Fruit fly (Drosophila melanogaster) whole organism, embryonic: ENCODE data around the gene dpr2.

ENCODE experiments used
- Antp ChIP-seq: fragments of 200-800 bp; sonication (Bioruptor generic); optimal IDR thresholded peaks from 3 replicates; lab custom pipeline; 2016; ENCODE audit warnings: missing biosample characterization, missing genetic modification characterization
- B-H1 ChIP-seq: fragments of 200-800 bp; sonication (Bioruptor generic); IDR thresholded peaks from 3 replicates; pipeline ENCODE4 v1.3.6; 2022; ENCODE audit warnings: missing biosample characterization, missing genetic modification characterization
- CG10543 ChIP-seq: fragments of 200-800 bp; sonication (Bioruptor generic); optimal IDR thresholded peaks from 3 replicates; lab custom pipeline; 2017; ENCODE audit warnings: missing biosample characterization, mild to moderate bottlenecking, missing genetic modification characterization, moderate library complexity
- CG11093 ChIP-seq: fragments of 200-800 bp; sonication (Bioruptor generic); IDR thresholded peaks from 3 replicates; pipeline ENCODE4 v1.3.6; 2022; ENCODE audit warnings: missing biosample characterization, missing genetic modification characterization
- CG11247 ChIP-seq: fragments of 200-800 bp; sonication (Bioruptor generic); IDR thresholded peaks from 2 replicates; pipeline ENCODE4 v1.3.6; 2022; ENCODE audit warnings: missing biosample characterization, missing genetic modification characterization
- CG12071 ChIP-seq: fragments of 200-800 bp; sonication (Bioruptor generic); optimal IDR thresholded peaks from 3 replicates; lab custom pipeline; 2018; ENCODE audit warnings: missing biosample characterization, mild to moderate bottlenecking, missing genetic modification characterization
- CG12155 ChIP-seq: fragments of 200-800 bp; sonication (Bioruptor generic); optimal IDR thresholded peaks from 3 replicates; lab custom pipeline; 2016; ENCODE audit warnings: missing biosample characterization, missing genetic modification characterization
- CG12391 ChIP-seq: fragments of 200-800 bp; sonication (Bioruptor generic); optimal IDR thresholded peaks from 3 replicates; lab custom pipeline; 2018; ENCODE audit warnings: missing biosample characterization, mild to moderate bottlenecking, missing genetic modification characterization, moderate library complexity
- CG14667 ChIP-seq: fragments of 200-800 bp; sonication (Bioruptor generic); IDR thresholded peaks from 2 replicates; pipeline ENCODE4 v1.3.6; 2022; ENCODE audit warnings: missing biosample characterization, missing genetic modification characterization
- CG15601 ChIP-seq: fragments of 200-800 bp; sonication (Bioruptor generic); optimal IDR thresholded peaks from 3 replicates; lab custom pipeline; 2019; ENCODE audit warnings: missing biosample characterization, mild to moderate bottlenecking, missing genetic modification characterization, moderate library complexity
- CG16815 ChIP-seq: fragments of 200-800 bp; sonication (Bioruptor generic); optimal IDR thresholded peaks from 3 replicates; lab custom pipeline; 2017; ENCODE audit warnings: missing biosample characterization, mild to moderate bottlenecking, missing genetic modification characterization
- CG17359 ChIP-seq: fragments of 200-800 bp; sonication (Bioruptor generic); optimal IDR thresholded peaks from 3 replicates; lab custom pipeline; 2018; ENCODE audit warnings: missing biosample characterization, mild to moderate bottlenecking, missing genetic modification characterization, moderate library complexity
- CG17912 ChIP-seq: fragments of 200-800 bp; sonication (Bioruptor generic); optimal IDR thresholded peaks from 2 replicates; lab custom pipeline; 2018; ENCODE audit warnings: missing biosample characterization, mild to moderate bottlenecking, missing genetic modification characterization
- CG2116 ChIP-seq: fragments of 200-800 bp; sonication (Bioruptor generic); optimal IDR thresholded peaks from 3 replicates; lab custom pipeline; 2018; ENCODE audit warnings: missing biosample characterization, mild to moderate bottlenecking, missing genetic modification characterization
- CG30403 ChIP-seq: fragments of 200-800 bp; sonication (Bioruptor generic); optimal IDR thresholded peaks from 3 replicates; lab custom pipeline; 2016; ENCODE audit warnings: missing biosample characterization, missing genetic modification characterization
- CG4404 ChIP-seq: fragments of 200-800 bp; sonication (Bioruptor generic); IDR thresholded peaks from 2 replicates; pipeline ENCODE4 v1.3.6; 2022; ENCODE audit warnings: missing biosample characterization, missing genetic modification characterization
- CG4820 ChIP-seq: fragments of 200-800 bp; sonication (Bioruptor generic); optimal IDR thresholded peaks from 3 replicates; lab custom pipeline; 2016; ENCODE audit warnings: missing biosample characterization, missing genetic modification characterization
- CG6654 ChIP-seq: fragments of 200-800 bp; sonication (Bioruptor generic); optimal IDR thresholded peaks from 2 replicates; lab custom pipeline; 2017; ENCODE audit warnings: missing biosample characterization, mild to moderate bottlenecking, missing genetic modification characterization
- CG7271 ChIP-seq: fragments of 200-800 bp; sonication (Bioruptor generic); optimal IDR thresholded peaks from 2 replicates; lab custom pipeline; 2018; ENCODE audit warnings: missing biosample characterization, mild to moderate bottlenecking, missing genetic modification characterization, moderate library complexity
- CG7839 ChIP-seq: fragments of 200-800 bp; sonication (Bioruptor generic); optimal IDR thresholded peaks from 3 replicates; lab custom pipeline; 2018; ENCODE audit warnings: missing biosample characterization, mild to moderate bottlenecking, missing genetic modification characterization, moderate library complexity
- CG7963 ChIP-seq: fragments of 200-800 bp; sonication (Bioruptor generic); IDR thresholded peaks from 3 replicates; pipeline ENCODE4 v1.3.6; 2022; ENCODE audit warnings: missing biosample characterization, missing genetic modification characterization; ENCODE audit not compliant: partially characterized antibody
- CrebB ChIP-seq: fragments of 200-800 bp; sonication (Bioruptor generic); optimal IDR thresholded peaks from 3 replicates; lab custom pipeline; 2018; ENCODE audit warnings: missing biosample characterization, mild to moderate bottlenecking, missing genetic modification characterization
- Dad ChIP-seq: fragments of 200-800 bp; sonication (Bioruptor generic); optimal IDR thresholded peaks from 3 replicates; lab custom pipeline; 2016; ENCODE audit warnings: missing biosample characterization, missing genetic modification characterization
- H2.0 ChIP-seq: fragments of 200-800 bp; sonication (Bioruptor generic); IDR thresholded peaks from 2 replicates; pipeline ENCODE4 v1.3.6; 2022; ENCODE audit warnings: missing biosample characterization, missing genetic modification characterization
- HLH4C ChIP-seq: fragments of 200-800 bp; sonication (Bioruptor generic); IDR thresholded peaks from 3 replicates; pipeline ENCODE4 v1.3.6; 2022; ENCODE audit warnings: missing biosample characterization, missing genetic modification characterization; ENCODE audit not compliant: partially characterized antibody
- Hey ChIP-seq: fragments of 200-800 bp; sonication (Bioruptor generic); optimal IDR thresholded peaks from 3 replicates; lab custom pipeline; 2018; ENCODE audit warnings: missing biosample characterization, mild to moderate bottlenecking, missing genetic modification characterization
- Lhr ChIP-seq: fragments of 200-800 bp; sonication (Bioruptor generic); optimal IDR thresholded peaks from 3 replicates; lab custom pipeline; 2017; ENCODE audit warnings: mild to moderate bottlenecking, missing biosample characterization, missing genetic modification reagents, missing genetic modification characterization
- Optix ChIP-seq: fragments of 200-800 bp; sonication (Bioruptor generic); IDR thresholded peaks from 3 replicates; pipeline ENCODE4 v1.3.6; 2022; ENCODE audit warnings: missing biosample characterization, missing genetic modification characterization
- Sox100B ChIP-seq: fragments of 200-800 bp; sonication (Bioruptor generic); optimal IDR thresholded peaks from 3 replicates; lab custom pipeline; 2018; ENCODE audit warnings: missing biosample characterization, mild to moderate bottlenecking, missing genetic modification characterization
- Spps ChIP-seq: fragments of 200-800 bp; sonication (Bioruptor generic); optimal IDR thresholded peaks from 2 replicates; lab custom pipeline; 2018; ENCODE audit warnings: missing biosample characterization, mild to moderate bottlenecking, missing genetic modification characterization
- Trl ChIP-seq, 3 experiments: fragments of >200 bp in 2 of 3; fragments of 200-800 bp in 1 of 3; sonication (Bioruptor generic) in 1 of 3; optimal IDR thresholded peaks; 2 replicates in 1 of 3; 3 replicates in 2 of 3; lab custom pipeline; 2016 to 2017; ENCODE audit warnings: missing biosample characterization in 1 of 3, missing genetic modification characterization in 1 of 3
- Xbp1 ChIP-seq: fragments of 200-800 bp; sonication (Bioruptor generic); optimal IDR thresholded peaks from 3 replicates; lab custom pipeline; 2016; ENCODE audit warnings: missing biosample characterization, mild to moderate bottlenecking, missing genetic modification characterization
- al ChIP-seq: fragments of 200-800 bp; sonication (Bioruptor generic); IDR thresholded peaks from 2 replicates; pipeline ENCODE4 v1.3.6; 2022; ENCODE audit warnings: missing biosample characterization, missing genetic modification characterization
- aop ChIP-seq: fragments of 200-800 bp; sonication (Bioruptor generic); IDR thresholded peaks from 2 replicates; pipeline ENCODE4 v1.3.6; 2022; ENCODE audit warnings: missing biosample characterization, missing genetic modification characterization
- az2 ChIP-seq: fragments of 200-800 bp; sonication (Bioruptor generic); optimal IDR thresholded peaks from 3 replicates; lab custom pipeline; 2016; ENCODE audit warnings: missing biosample characterization, missing genetic modification characterization
- ci ChIP-seq: fragments of 200-800 bp; sonication (Bioruptor generic); IDR thresholded peaks from 3 replicates; pipeline ENCODE4 v1.3.6; 2022; ENCODE audit warnings: missing biosample characterization, missing genetic modification characterization
- corto ChIP-seq: fragments of 200-800 bp; sonication (Bioruptor generic); optimal IDR thresholded peaks from 2 replicates; lab custom pipeline; 2016; ENCODE audit warnings: missing biosample characterization, mild to moderate bottlenecking, missing genetic modification characterization, moderate library complexity
- h ChIP-seq: fragments of >200 bp; optimal IDR thresholded peaks from 2 replicates; lab custom pipeline; 2017
- hb ChIP-seq: fragments of 200-800 bp; sonication (Bioruptor generic); IDR thresholded peaks from 3 replicates; pipeline ENCODE4 v1.3.6; 2022; ENCODE audit warnings: missing biosample characterization, missing genetic modification characterization; ENCODE audit not compliant: partially characterized antibody
- her ChIP-seq: fragments of 200-800 bp; sonication (Bioruptor generic); optimal IDR thresholded peaks from 2 replicates; lab custom pipeline; 2016; ENCODE audit warnings: missing biosample characterization, missing genetic modification characterization
- jumu ChIP-seq: fragments of 200-800 bp; sonication (Bioruptor generic); optimal IDR thresholded peaks from 3 replicates; lab custom pipeline; 2016; ENCODE audit warnings: missing biosample characterization, missing genetic modification characterization
- nerfin-2 ChIP-seq: fragments of 200-800 bp; sonication (Bioruptor generic); IDR thresholded peaks from 2 replicates; pipeline ENCODE4 v1.3.6; 2022; ENCODE audit warnings: missing biosample characterization, missing genetic modification characterization; ENCODE audit not compliant: partially characterized antibody
- nmo ChIP-seq: fragments of 200-800 bp; sonication (Bioruptor generic); optimal IDR thresholded peaks from 2 replicates; lab custom pipeline; 2018; ENCODE audit warnings: missing biosample characterization, mild to moderate bottlenecking, missing genetic modification characterization, moderate library complexity
- ro ChIP-seq: fragments of 200-800 bp; sonication (Bioruptor generic); IDR thresholded peaks from 2 replicates; pipeline ENCODE4 v1.3.6; 2022; ENCODE audit warnings: missing biosample characterization, missing genetic modification characterization
- run ChIP-seq: fragments of 200-800 bp; sonication (Bioruptor generic); optimal IDR thresholded peaks from 3 replicates; lab custom pipeline; 2018; ENCODE audit warnings: missing biosample characterization, mild to moderate bottlenecking, missing genetic modification characterization
- sens-2 ChIP-seq: fragments of 200-800 bp; sonication (Bioruptor generic); IDR thresholded peaks from 2 replicates; pipeline ENCODE4 v1.3.6; 2022; ENCODE audit warnings: missing biosample characterization, missing genetic modification characterization
- sr ChIP-seq: fragments of 200-800 bp; sonication (Bioruptor generic); IDR thresholded peaks from 3 replicates; pipeline ENCODE4 v1.3.6; 2022; ENCODE audit warnings: missing biosample characterization, missing genetic modification characterization
- ttk ChIP-seq: fragments of 200-800 bp; sonication (Bioruptor generic); IDR thresholded peaks from 2 replicates; pipeline ENCODE4 v2.1.2; 2022; ENCODE audit warnings: missing biosample characterization, missing genetic modification characterization
- unc-4 ChIP-seq: fragments of 200-800 bp; sonication (Bioruptor generic); IDR thresholded peaks from 2 replicates; pipeline ENCODE4 v1.3.6; 2022; ENCODE audit warnings: missing biosample characterization, missing genetic modification characterization; ENCODE audit not compliant: partially characterized antibody
- wek ChIP-seq: fragments of 200-800 bp; sonication (Bioruptor generic); optimal IDR thresholded peaks from 3 replicates; lab custom pipeline; 2018; ENCODE audit warnings: missing biosample characterization, mild to moderate bottlenecking, missing genetic modification characterization, moderate library complexity

dpr2 gene

dm6 chr2L:11003925-11004673 is 40.1 kb upstream of the dpr2 start, which contains the start of gene RpL9 (continued):
- TF ChIP-seq Hey (tag; lab: Kevin White, UChicago) = no peak
- no peak for TF ChIP-seq sr (GFP tag; lab: Robert Waterston, UW)
- TF ChIP-seq ci = no peak
- TF ChIP-seq HLH4C (GFP tag; lab: Robert Waterston, UW) = no peak
- TF ChIP-seq ro (GFP tag; lab: Robert Waterston, UW) = no peak
- TF ChIP-seq Dad (GFP tag; lab: Kevin White, UChicago) = peak; percentile 13
- no peak for TF ChIP-seq jumu (GFP tag; lab: Kevin White, UChicago)
- peak; percentile 53 for TF ChIP-seq CG15601 (tag; lab: Kevin White, UChicago)
- no peak for TF ChIP-seq unc-4
- no peak for TF ChIP-seq Optix (GFP tag; lab: Robert Waterston, UW)
- no peak for TF ChIP-seq run (tag; lab: Kevin White, UChicago)
- TF ChIP-seq Xbp1 (GFP tag; lab: Kevin White, UChicago) = peak; percentile 45
- peak; percentile 81 for TF ChIP-seq Sox100B (GFP tag; lab: Kevin White, UChicago)
- no peak for TF ChIP-seq hb
- no peak for TF ChIP-seq CG12391 (tag; lab: Kevin White, UChicago)
- no peak for TF ChIP-seq CG12155 (GFP tag; lab: Kevin White, UChicago)
- TF ChIP-seq ttk (GFP tag; lab: Robert Waterston, UW) = no peak
- no peak for TF ChIP-seq CG7963 (GFP tag; lab: Robert Waterston, UW)
- TF ChIP-seq CrebB (tag; lab: Kevin White, UChicago) = peak; percentile 84
- TF ChIP-seq CG17359 (tag; lab: Kevin White, UChicago) = peak; percentile 69
- no peak; the same call in 1 of the 2 replicates for TF ChIP-seq al (GFP tag; lab: Robert Waterston, UW)
- no peak for TF ChIP-seq CG11247 (GFP tag; lab: Robert Waterston, UW)
- peak; percentile 23; the same call in 1 of the 3 replicates for TF ChIP-seq B-H1 (GFP tag; lab: Robert Waterston, UW)
- TF ChIP-seq CG11093 = no peak
- peak; percentile 81 for TF ChIP-seq her
- no peak for TF ChIP-seq CG12071 (GFP tag; lab: Kevin White, UChicago)
- TF ChIP-seq Trl (optimal IDR thresholded peaks at IDR 0.05; lab: Kevin White, UChicago) = no peak
- peak; percentile 83 for TF ChIP-seq Trl (GFP tag; optimal IDR thresholded peaks at IDR 0.05; lab: Kevin White, UChicago)
- TF ChIP-seq CG17912 (GFP tag; lab: Kevin White, UChicago) = peak; percentile 91
- TF ChIP-seq CG16815 (GFP tag; lab: Kevin White, UChicago) = no peak
- no peak for TF ChIP-seq CG10543
- TF ChIP-seq H2.0 (GFP tag; lab: Robert Waterston, UW) = peak; percentile 34
- TF ChIP-seq CG4820 = no peak
- no peak for TF ChIP-seq corto (GFP tag; lab: Kevin White, UChicago)
- TF ChIP-seq nerfin-2 (GFP tag; lab: Robert Waterston, UW) = no peak
- TF ChIP-seq h = no peak
- TF ChIP-seq aop (GFP tag; lab: Robert Waterston, UW) = no peak
- peak; percentile 50 for TF ChIP-seq Lhr (GFP tag; lab: Kevin White, UChicago)
- no peak for TF ChIP-seq nmo (GFP tag; lab: Kevin White, UChicago)
- TF ChIP-seq az2 (GFP tag; lab: Kevin White, UChicago) = peak; percentile 39
- TF ChIP-seq CG7271 = peak; percentile 95
- peak; percentile 26 for TF ChIP-seq Antp (GFP tag; lab: Kevin White, UChicago)
- peak; percentile 29 for TF ChIP-seq CG6654 (GFP tag; lab: Kevin White, UChicago)
- TF ChIP-seq sens-2 = peak; percentile 84
- TF ChIP-seq wek (GFP tag; lab: Kevin White, UChicago) = peak; percentile 85
- TF ChIP-seq CG30403 (GFP tag; lab: Kevin White, UChicago) = no peak
- TF ChIP-seq Spps (tag; lab: Kevin White, UChicago) = peak; percentile 58
- no peak for TF ChIP-seq CG7839 (tag; lab: Kevin White, UChicago)
- TF ChIP-seq CG2116 (GFP tag; lab: Kevin White, UChicago) = peak; percentile 69
- no peak for TF ChIP-seq CG4404
- TF ChIP-seq CG14667 (GFP tag; lab: Robert Waterston, UW) = no peak
